Worm (Caenorhabditis elegans) whole organism, early embryonic: ENCODE data around the gene twk-10.
A peak's percentile ranks its signal among the peaks of the same experiment; 100 is the strongest.

Experiments used
- B0310.2 ChIP-seq: sonication (generic microtip); optimal IDR thresholded peaks from 2 replicates; lab custom pipeline; 2016; ENCODE audit warnings: mild to moderate bottlenecking, missing genetic modification characterization, missing compliant biosample characterization
- F13C5.2 ChIP-seq: sonication (generic microtip); optimal IDR thresholded peaks from 2 replicates; lab custom pipeline; 2017; ENCODE audit warnings: mild to moderate bottlenecking, missing genetic modification characterization, inconsistent platforms, missing compliant biosample characterization
- aly-1 ChIP-seq: sonication (generic microtip); optimal IDR thresholded peaks from 2 replicates; lab custom pipeline; 2016; ENCODE audit warnings: missing genetic modification characterization, missing compliant biosample characterization
- ama-1 ChIP-seq: fragments of 150-350 bp; optimal IDR thresholded peaks from 2 replicates; lab custom pipeline; 2014
- ceh-13 ChIP-seq: fragments of 200-800 bp; sonication (Bioruptor generic); optimal IDR thresholded peaks from 2 replicates; lab custom pipeline; 2018; ENCODE audit warnings: mild to moderate bottlenecking, missing genetic modification characterization, missing compliant biosample characterization
- ceh-36 ChIP-seq: sonication (generic microtip); optimal IDR thresholded peaks from 2 replicates; lab custom pipeline; 2016; ENCODE audit warnings: missing genetic modification characterization, inconsistent platforms, missing compliant biosample characterization
- ets-7 ChIP-seq: sonication (generic microtip); optimal IDR thresholded peaks from 2 replicates; lab custom pipeline; 2016; ENCODE audit warnings: missing genotype, missing genetic modification characterization, missing compliant biosample characterization
- flt-1 ChIP-seq: fragments of 200-800 bp; sonication (Bioruptor generic); IDR thresholded peaks from 2 replicates; pipeline ENCODE4 v1.3.6; 2022; ENCODE audit warnings: missing genetic modification characterization, missing compliant biosample characterization
- hmbx-1 ChIP-seq: sonication (generic microtip); optimal IDR thresholded peaks from 2 replicates; lab custom pipeline; 2016; ENCODE audit warnings: mild to moderate bottlenecking, missing genetic modification characterization, missing compliant biosample characterization
- hmg-4 ChIP-seq: fragments of 200-800 bp; sonication (Bioruptor generic); optimal IDR thresholded peaks from 2 replicates; lab custom pipeline; 2018; ENCODE audit warnings: mild to moderate bottlenecking, missing genetic modification characterization, missing compliant biosample characterization
- hnd-1 ChIP-seq: sonication (generic microtip); optimal IDR thresholded peaks from 2 replicates; lab custom pipeline; 2016; ENCODE audit warnings: missing genetic modification characterization, missing compliant biosample characterization
- pes-1 ChIP-seq: fragments of 200-800 bp; sonication (Bioruptor generic); IDR thresholded peaks from 2 replicates; pipeline ENCODE4 v1.3.6; 2022; ENCODE audit warnings: missing genetic modification reagents, missing genetic modification characterization, missing compliant biosample characterization
- scrt-1 ChIP-seq: fragments of 200-800 bp; sonication (Bioruptor generic); IDR thresholded peaks from 2 replicates; pipeline ENCODE4 v1.3.6; 2022; ENCODE audit warnings: missing genetic modification characterization, missing compliant biosample characterization
- sea-1 ChIP-seq: fragments of 200-800 bp; sonication (Bioruptor generic); conservative IDR thresholded peaks from 2 replicates; pipeline ENCODE4 v1.3.6; 2022; ENCODE audit warnings: missing genetic modification characterization, missing compliant biosample characterization
- tbx-11 ChIP-seq: fragments of 200-800 bp; sonication (Bioruptor generic); IDR thresholded peaks from 2 replicates; pipeline ENCODE4 v1.3.6; 2022; ENCODE audit warnings: missing genetic modification characterization, missing compliant biosample characterization
- tbx-37 ChIP-seq: fragments of 200-800 bp; sonication (Bioruptor generic); conservative IDR thresholded peaks from 2 replicates; pipeline ENCODE4 v1.3.6; 2022; ENCODE audit warnings: missing genetic modification reagents, missing genetic modification characterization, missing compliant biosample characterization
- tra-4 ChIP-seq: sonication (generic microtip); optimal IDR thresholded peaks from 2 replicates; lab custom pipeline; 2017; ENCODE audit warnings: missing genetic modification characterization, missing compliant biosample characterization

Gene twk-10

ce11 chrV:6524757-6525156 is 27.4 kb upstream of the twk-10 start, which contains the start of gene acs-1:
Gene acs-1 (plus strand): TSS chrV:6524989.
- no peak for TF ChIP-seq F13C5.2
- TF ChIP-seq tbx-11, result no peak
- no peak for TF ChIP-seq pes-1
- no peak for TF ChIP-seq hmbx-1 (tag; lab: Kevin White, UChicago)
- TF ChIP-seq hmg-4 (GFP tag; lab: Kevin White, UChicago), result no peak
- no peak for TF ChIP-seq scrt-1 (GFP tag; lab: Robert Waterston, UW)
- TF ChIP-seq ceh-13 (GFP tag; lab: Kevin White, UChicago), result no peak
- TF ChIP-seq ceh-36 (tag; lab: Kevin White, UChicago), result no peak
- TF ChIP-seq ets-7 (tag; lab: Kevin White, UChicago), result no peak
- no peak for TF ChIP-seq tbx-37 (GFP tag; lab: Robert Waterston, UW)
- no peak for TF ChIP-seq flt-1 (GFP tag; lab: Robert Waterston, UW)
- no peak for TF ChIP-seq sea-1 (GFP tag; lab: Robert Waterston, UW)
- no peak for TF ChIP-seq ama-1 (lab: Kevin White, UChicago)
- TF ChIP-seq tra-4, result no peak
- no peak for TF ChIP-seq hnd-1
- TF ChIP-seq aly-1 (tag; lab: Kevin White, UChicago), result no peak
- no peak for TF ChIP-seq B0310.2

ce11 chrV:6533030-6533429 is 19.1 kb upstream of the twk-10 start, which contains the start of gene hpo-26:
Gene hpo-26 (minus strand): TSS chrV:6533060.
- TF ChIP-seq ceh-13 (GFP tag; lab: Kevin White, UChicago) (no peak), B0310.2 (no peak), ama-1 (lab: Kevin White, UChicago) (no peak), tra-4 (no peak), F13C5.2 (no peak), flt-1 (GFP tag; lab: Robert Waterston, UW) (no peak), hmbx-1 (tag; lab: Kevin White, UChicago) (no peak), pes-1 (no peak), sea-1 (GFP tag; lab: Robert Waterston, UW) (no peak), hmg-4 (GFP tag; lab: Kevin White, UChicago) (no peak), scrt-1 (GFP tag; lab: Robert Waterston, UW) (no peak), aly-1 (tag; lab: Kevin White, UChicago) (no peak), tbx-11 (no peak), tbx-37 (GFP tag; lab: Robert Waterston, UW) (no peak), ceh-36 (tag; lab: Kevin White, UChicago) (no peak), ets-7 (tag; lab: Kevin White, UChicago) (no peak), hnd-1 (no peak)

ce11 chrV:6538323-6538722 is 13.8 kb upstream of the twk-10 start:
- TF ChIP-seq sea-1 (GFP tag; lab: Robert Waterston, UW), result no peak
- no peak for TF ChIP-seq hnd-1
- TF ChIP-seq hmg-4 (GFP tag; lab: Kevin White, UChicago), result peak; percentile 17
- TF ChIP-seq aly-1 (tag; lab: Kevin White, UChicago), result peak; percentile 5

ce11 chrV:6541875-6542274 is 10.3 kb upstream of the twk-10 start:
- peak; percentile 11 for TF ChIP-seq hmg-4 (GFP tag; lab: Kevin White, UChicago)
- no peak for TF ChIP-seq B0310.2

- TF ChIP-seq tra-4, result no peak
- TF ChIP-seq hmg-4 (GFP tag; lab: Kevin White, UChicago), result peak; percentile 35
- no peak for TF ChIP-seq tbx-37 (GFP tag; lab: Robert Waterston, UW)
Observed at ce11 chrV:6544999-6545398, 7.1 kb upstream of the twk-10 start.

ce11 chrV:6546450-6547171 is 5.5 kb upstream of the twk-10 start, which contains the start of gene dre-1:
Gene dre-1 (minus strand): TSS chrV:6546500.
- no peak for TF ChIP-seq ama-1 (lab: Kevin White, UChicago)
- TF ChIP-seq hmbx-1 (tag; lab: Kevin White, UChicago), result no peak
- no peak for TF ChIP-seq aly-1 (tag; lab: Kevin White, UChicago)
- no peak for TF ChIP-seq hnd-1
- no peak for TF ChIP-seq sea-1 (GFP tag; lab: Robert Waterston, UW)
- TF ChIP-seq ceh-36 (tag; lab: Kevin White, UChicago), result no peak
- TF ChIP-seq F13C5.2, result no peak
- TF ChIP-seq pes-1, result no peak
- TF ChIP-seq tbx-37 (GFP tag; lab: Robert Waterston, UW), result no peak
- TF ChIP-seq scrt-1 (GFP tag; lab: Robert Waterston, UW), result no peak
- TF ChIP-seq hmg-4 (GFP tag; lab: Kevin White, UChicago), result no peak
- no peak for TF ChIP-seq ets-7 (tag; lab: Kevin White, UChicago)
- no peak for TF ChIP-seq ceh-13 (GFP tag; lab: Kevin White, UChicago)
- no peak for TF ChIP-seq tra-4
- no peak for TF ChIP-seq flt-1 (GFP tag; lab: Robert Waterston, UW)
- TF ChIP-seq B0310.2, result no peak
- TF ChIP-seq tbx-11, result no peak

- TF ChIP-seq ceh-13 (GFP tag; lab: Kevin White, UChicago) (no peak), hmg-4 (GFP tag; lab: Kevin White, UChicago) (no peak), B0310.2 (no peak)
Observed at ce11 chrV:6548309-6548708, 3.8 kb upstream of the twk-10 start.

- TF ChIP-seq B0310.2 (no peak), sea-1 (GFP tag; lab: Robert Waterston, UW) (no peak), ets-7 (tag; lab: Kevin White, UChicago) (no peak), aly-1 (tag; lab: Kevin White, UChicago) (no peak), pes-1 (no peak), tbx-37 (GFP tag; lab: Robert Waterston, UW) (no peak), ceh-36 (tag; lab: Kevin White, UChicago) (no peak), ceh-13 (GFP tag; lab: Kevin White, UChicago) (no peak), tbx-11 (no peak), tra-4 (no peak), F13C5.2 (no peak), ama-1 (lab: Kevin White, UChicago) (no peak), hnd-1 (no peak), hmg-4 (GFP tag; lab: Kevin White, UChicago) (no peak), scrt-1 (GFP tag; lab: Robert Waterston, UW) (no peak), hmbx-1 (tag; lab: Kevin White, UChicago) (no peak), flt-1 (GFP tag; lab: Robert Waterston, UW) (no peak)
Observed at ce11 chrV:6549148-6549547, 3.0 kb upstream of the twk-10 start, which contains the start of gene K04A8.20. Gene K04A8.20 (plus strand): TSS chrV:6549448.
